Worm (Caenorhabditis elegans): ENCODE results near the gene K02B2.6.

DNA sequence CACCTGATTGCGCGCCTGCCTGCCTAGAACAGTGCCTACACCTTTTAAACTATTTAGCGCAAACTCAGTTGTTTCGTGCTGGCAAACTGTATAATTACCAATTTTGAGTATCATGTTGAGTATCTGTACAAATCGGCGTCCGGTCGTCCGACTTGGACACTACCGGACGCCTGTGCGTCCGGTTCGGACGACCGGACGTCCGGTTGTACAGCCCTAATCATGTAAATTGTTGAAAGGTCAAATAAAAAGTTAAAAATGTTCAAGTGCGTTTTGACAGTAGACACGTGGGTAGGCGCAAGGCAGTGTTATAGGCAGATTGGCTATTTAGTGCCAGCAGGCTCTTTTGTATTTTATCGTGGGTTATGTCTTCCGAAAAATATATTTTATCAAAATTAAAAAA, 12.1 kb downstream of the K02B2.6 start:
- TF ChIP-seq him-1 (tag; optimal IDR thresholded peaks at IDR 0.05) (no peak), rec-8 (tag; optimal IDR thresholded peaks at IDR 0.05) (no peak), ceh-27 (GFP tag; optimal IDR thresholded peaks at IDR 0.05) (no peak), ztf-28 (GFP tag; IDR thresholded peaks at IDR 0.05) (no peak), lin-54 (GFP tag; optimal IDR thresholded peaks at IDR 0.05) (no peak), hrde-1 (tag; optimal IDR thresholded peaks at IDR 0.05; ENCODE audit: borderline replicate concordance) (no peak), unc-62 (GFP tag; optimal IDR thresholded peaks at IDR 0.05) (no peak), ztf-25 (GFP tag; IDR thresholded peaks at IDR 0.05) (no peak), ceh-100 (GFP tag; IDR thresholded peaks at IDR 0.05) (no peak), lsl-1 (GFP tag; optimal IDR thresholded peaks at IDR 0.05) (no peak), egl-44 (GFP tag; IDR thresholded peaks at IDR 0.05) (no peak), ztf-26 (tag; optimal IDR thresholded peaks at IDR 0.05) (no peak)
